Fruit fly (Drosophila melanogaster) whole organism, embryonic: Measurements from ENCODE around the gene dock.

Experiments used
- Ada2b ChIP-seq: fragments of 200-800 bp; sonication (Bioruptor generic); IDR thresholded peaks from 2 replicates; pipeline ENCODE4 v1.3.6; 2022; ENCODE audit warnings: missing biosample characterization, missing genetic modification characterization
- Asciz ChIP-seq: fragments of 200-800 bp; sonication (Bioruptor generic); optimal IDR thresholded peaks from 2 replicates; lab custom pipeline; 2017; ENCODE audit warnings: missing biosample characterization, mild to moderate bottlenecking, missing genetic modification characterization, missing genetic modification reagents
- BEAF-32 ChIP-seq: fragments of 200-800 bp; sonication (Bioruptor generic); optimal IDR thresholded peaks from 3 replicates; lab custom pipeline; 2017; ENCODE audit warnings: missing biosample characterization, missing genetic modification characterization, mild to moderate bottlenecking, moderate library complexity, missing genetic modification reagents
- CG10147 ChIP-seq: fragments of 200-800 bp; sonication (Bioruptor generic); optimal IDR thresholded peaks from 2 replicates; lab custom pipeline; 2019; ENCODE audit warnings: missing biosample characterization, mild to moderate bottlenecking, missing genetic modification characterization, moderate library complexity
- CG11560 ChIP-seq: fragments of 200-800 bp; sonication (Bioruptor generic); IDR thresholded peaks from 3 replicates; pipeline ENCODE4 v1.3.6; 2022; ENCODE audit warnings: missing biosample characterization, missing genetic modification characterization
- CG1233 ChIP-seq: fragments of 200-800 bp; sonication (Bioruptor generic); optimal IDR thresholded peaks from 4 replicates; lab custom pipeline; 2018; ENCODE audit warnings: missing biosample characterization, mild to moderate bottlenecking, missing genetic modification characterization
- CG13287 ChIP-seq: fragments of 200-800 bp; sonication (Bioruptor generic); IDR thresholded peaks from 2 replicates; pipeline ENCODE4 v1.3.6; 2022; ENCODE audit warnings: missing biosample characterization, missing genetic modification characterization; ENCODE audit not compliant: partially characterized antibody
- CG15514 ChIP-seq: fragments of 200-800 bp; sonication (Bioruptor generic); optimal IDR thresholded peaks from 3 replicates; lab custom pipeline; 2017; ENCODE audit warnings: missing biosample characterization, missing genetic modification characterization, mild to moderate bottlenecking, moderate library complexity, missing genetic modification reagents
- CG15696 ChIP-seq: fragments of 200-800 bp; sonication (Bioruptor generic); optimal IDR thresholded peaks from 2 replicates; lab custom pipeline; 2019; ENCODE audit warnings: missing biosample characterization, mild to moderate bottlenecking, missing genetic modification characterization, moderate library complexity
- CG17359 ChIP-seq: fragments of 200-800 bp; sonication (Bioruptor generic); optimal IDR thresholded peaks from 3 replicates; lab custom pipeline; 2018; ENCODE audit warnings: missing biosample characterization, mild to moderate bottlenecking, missing genetic modification characterization, moderate library complexity
- CG18476 ChIP-seq: fragments of 200-800 bp; sonication (Bioruptor generic); optimal IDR thresholded peaks from 2 replicates; lab custom pipeline; 2016; ENCODE audit warnings: missing biosample characterization, mild to moderate bottlenecking, missing genetic modification characterization
- CG2712 ChIP-seq: fragments of 200-800 bp; optimal IDR thresholded peaks from 3 replicates; lab custom pipeline; 2019; ENCODE audit warnings: missing biosample characterization, mild to moderate bottlenecking, missing genetic modification characterization, moderate library complexity
- CG2875 ChIP-seq: fragments of 200-800 bp; sonication (Bioruptor generic); optimal IDR thresholded peaks from 2 replicates; lab custom pipeline; 2017; ENCODE audit warnings: missing biosample characterization, mild to moderate bottlenecking, missing genetic modification characterization, missing genetic modification reagents
- CG30431 ChIP-seq: fragments of 200-800 bp; sonication (Bioruptor generic); optimal IDR thresholded peaks from 2 replicates; lab custom pipeline; 2017; ENCODE audit warnings: missing biosample characterization, missing genetic modification characterization
- CG42726 ChIP-seq: fragments of 200-800 bp; sonication (Bioruptor generic); IDR thresholded peaks from 2 replicates; pipeline ENCODE4 v1.3.6; 2022; ENCODE audit warnings: missing biosample characterization, missing genetic modification characterization; ENCODE audit not compliant: partially characterized antibody
- CG6683 ChIP-seq: fragments of 200-800 bp; sonication (Bioruptor generic); optimal IDR thresholded peaks from 2 replicates; lab custom pipeline; 2017; ENCODE audit warnings: missing biosample characterization, mild to moderate bottlenecking, missing genetic modification characterization, missing genetic modification reagents
- CG8089 ChIP-seq: fragments of 200-800 bp; sonication (Bioruptor generic); optimal IDR thresholded peaks from 3 replicates; lab custom pipeline; 2016; ENCODE audit warnings: missing biosample characterization, missing genetic modification characterization
- Ets65A ChIP-seq: fragments of 200-800 bp; sonication (Bioruptor generic); peaks from one replicate; lab custom pipeline; 2016; ENCODE audit warnings: missing biosample characterization, missing genetic modification characterization
- Gsc ChIP-seq: fragments of 200-800 bp; sonication (Bioruptor generic); IDR thresholded peaks from 2 replicates; pipeline ENCODE4 v1.3.6; 2022; ENCODE audit warnings: missing biosample characterization, missing genetic modification characterization
- Hr39 ChIP-seq: fragments of >200 bp; optimal IDR thresholded peaks from 2 replicates; lab custom pipeline; 2017
- Hsf ChIP-seq: fragments of 200-800 bp; sonication (Bioruptor generic); optimal IDR thresholded peaks from 3 replicates; lab custom pipeline; 2016; ENCODE audit warnings: missing biosample characterization, missing genetic modification characterization
- MTF-1 ChIP-seq: fragments of 200-800 bp; sonication (Bioruptor generic); optimal IDR thresholded peaks from 2 replicates; lab custom pipeline; 2018; ENCODE audit warnings: missing biosample characterization, mild to moderate bottlenecking, missing genetic modification characterization, borderline replicate concordance
- Mrtf ChIP-seq: fragments of 200-800 bp; sonication (Bioruptor generic); IDR thresholded peaks from 3 replicates; pipeline ENCODE4 v1.3.6; 2022; ENCODE audit warnings: missing biosample characterization, missing genetic modification characterization
- Ravus ChIP-seq: fragments of 200-800 bp; sonication (Bioruptor generic); IDR thresholded peaks from 2 replicates; pipeline ENCODE4 v1.3.6; 2022; ENCODE audit warnings: missing biosample characterization, missing genetic modification characterization
- Sox100B ChIP-seq: fragments of 200-800 bp; sonication (Bioruptor generic); optimal IDR thresholded peaks from 3 replicates; lab custom pipeline; 2018; ENCODE audit warnings: missing biosample characterization, mild to moderate bottlenecking, missing genetic modification characterization
- ase ChIP-seq: fragments of 200-800 bp; sonication (Bioruptor generic); IDR thresholded peaks from 3 replicates; pipeline ENCODE4 v1.3.6; 2022; ENCODE audit warnings: missing biosample characterization, missing genetic modification characterization
- az2 ChIP-seq: fragments of 200-800 bp; sonication (Bioruptor generic); optimal IDR thresholded peaks from 3 replicates; lab custom pipeline; 2016; ENCODE audit warnings: missing biosample characterization, missing genetic modification characterization
- dati ChIP-seq: fragments of 200-800 bp; sonication (Bioruptor generic); IDR thresholded peaks from 2 replicates; pipeline ENCODE4 v1.3.6; 2022; ENCODE audit warnings: missing biosample characterization, missing genetic modification characterization
- exex ChIP-seq: fragments of 200-800 bp; sonication (Bioruptor generic); optimal IDR thresholded peaks from 4 replicates; lab custom pipeline; 2018; ENCODE audit warnings: missing biosample characterization, mild to moderate bottlenecking, missing genetic modification characterization, moderate library complexity
- gsb-n ChIP-seq: fragments of 200-800 bp; sonication (Bioruptor generic); optimal IDR thresholded peaks from 3 replicates; lab custom pipeline; 2018; ENCODE audit warnings: missing biosample characterization, mild to moderate bottlenecking, missing genetic modification characterization
- hb ChIP-seq: fragments of 200-800 bp; sonication (Bioruptor generic); IDR thresholded peaks from 3 replicates; pipeline ENCODE4 v1.3.6; 2022; ENCODE audit warnings: missing biosample characterization, missing genetic modification characterization; ENCODE audit not compliant: partially characterized antibody
- her ChIP-seq: fragments of 200-800 bp; sonication (Bioruptor generic); optimal IDR thresholded peaks from 2 replicates; lab custom pipeline; 2016; ENCODE audit warnings: missing biosample characterization, missing genetic modification characterization
- ind ChIP-seq: fragments of 200-800 bp; sonication (Bioruptor generic); optimal IDR thresholded peaks from 3 replicates; lab custom pipeline; 2016; ENCODE audit warnings: missing biosample characterization, missing genetic modification characterization
- lab ChIP-seq: fragments of 200-800 bp; sonication (Bioruptor generic); optimal IDR thresholded peaks from 3 replicates; lab custom pipeline; 2017; ENCODE audit warnings: missing biosample characterization, missing genetic modification characterization, mild to moderate bottlenecking, moderate library complexity, missing genetic modification reagents
- lilli ChIP-seq: fragments of 200-800 bp; sonication (Bioruptor generic); optimal IDR thresholded peaks from 3 replicates; lab custom pipeline; 2016; ENCODE audit warnings: missing biosample characterization, missing genetic modification characterization
- nerfin-1 ChIP-seq: fragments of 200-800 bp; sonication (Bioruptor generic); optimal IDR thresholded peaks from 3 replicates; lab custom pipeline; 2019; ENCODE audit warnings: missing biosample characterization, mild to moderate bottlenecking, missing genetic modification characterization, moderate library complexity
- pzg ChIP-seq: fragments of 200-800 bp; sonication (Bioruptor generic); optimal IDR thresholded peaks from 3 replicates; lab custom pipeline; 2018; ENCODE audit warnings: missing biosample characterization, mild to moderate bottlenecking, missing genetic modification characterization, moderate library complexity
- repo ChIP-seq: fragments of 200-800 bp; sonication (Bioruptor generic); optimal IDR thresholded peaks from 2 replicates; lab custom pipeline; 2016; ENCODE audit warnings: missing biosample characterization, missing genetic modification characterization
- sisA ChIP-seq: fragments of 200-800 bp; sonication (Bioruptor generic); IDR thresholded peaks from 2 replicates; pipeline ENCODE4 v1.3.6; 2022; ENCODE audit warnings: missing biosample characterization, missing genetic modification characterization
- sug ChIP-seq: fragments of 200-800 bp; optimal IDR thresholded peaks from 2 replicates; lab custom pipeline; 2019; ENCODE audit warnings: missing biosample characterization, mild to moderate bottlenecking, missing genetic modification characterization, moderate library complexity
- tll ChIP-seq, 2 experiments: fragments of 200-800 bp in 1 of 2; fragments of >200 bp in 1 of 2; sonication (Bioruptor generic) in 1 of 2; optimal IDR thresholded peaks; 2 replicates each; lab custom pipeline; 2017 to 2019; ENCODE audit warnings: missing biosample characterization in 2 of 2, missing genetic modification characterization in 2 of 2, mild to moderate bottlenecking in 1 of 2, moderate library complexity in 1 of 2
- unpg ChIP-seq: fragments of 200-800 bp; sonication (Bioruptor generic); optimal IDR thresholded peaks from 3 replicates; lab custom pipeline; 2018; ENCODE audit warnings: missing biosample characterization, mild to moderate bottlenecking, missing genetic modification characterization, moderate library complexity
- zfh2 ChIP-seq: fragments of 200-800 bp; sonication (Bioruptor generic); optimal IDR thresholded peaks from 2 replicates; lab custom pipeline; 2016; ENCODE audit warnings: missing biosample characterization, missing genetic modification characterization

The dock gene

DNA sequence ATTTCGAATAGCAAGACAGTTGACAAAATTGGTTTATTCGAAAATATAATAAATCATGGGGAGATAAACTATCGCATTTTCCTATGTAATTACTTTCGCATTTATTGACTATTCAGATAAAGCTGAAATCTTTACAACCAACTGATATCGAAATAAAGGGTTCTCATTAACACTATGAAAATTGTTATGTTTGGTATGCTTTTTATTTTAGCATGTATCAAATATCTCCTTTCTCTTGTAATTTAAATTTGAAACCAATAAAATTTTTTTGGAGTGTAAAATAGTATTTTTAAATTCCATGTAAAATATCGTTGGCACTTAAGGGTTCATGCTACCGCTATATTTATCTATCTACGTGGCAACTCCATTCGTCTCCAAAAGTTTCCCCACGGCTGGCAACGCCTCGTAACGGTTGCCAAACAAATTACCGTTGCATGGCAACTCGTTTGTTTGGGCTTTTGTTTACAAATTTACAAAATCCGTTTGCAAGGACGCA is 29.3 kb downstream of the dock start, which contains the start of gene CG13949 (continued):
- TF ChIP-seq unpg (GFP tag; lab: Kevin White, UChicago), result peak; percentile 70
- peak; percentile 22 for TF ChIP-seq CG2875
- peak; percentile 89 for TF ChIP-seq Ets65A
- TF ChIP-seq ind (GFP tag; lab: Kevin White, UChicago), result peak; percentile 50
- TF ChIP-seq CG11560 (tag; lab: Robert Waterston, UW), result 0 out of 3 replicates have a peak, but pooled peaks have one; percentile 47
- no peak for TF ChIP-seq Hr39 (lab: Kevin White, UChicago)
- no peak for TF ChIP-seq Gsc
- TF ChIP-seq lab (GFP tag; lab: Kevin White, UChicago), result peak; percentile 85
- peak; percentile 44 for TF ChIP-seq sug (tag; lab: Kevin White, UChicago)
- peak; percentile 44 for TF ChIP-seq CG10147
- peak; percentile 56 for TF ChIP-seq az2 (GFP tag; lab: Kevin White, UChicago)
- peak; percentile 15 for TF ChIP-seq Sox100B (GFP tag; lab: Kevin White, UChicago)
- TF ChIP-seq CG15696, result peak; percentile 15
- peak; percentile 71; the same call in 2 of the 3 replicates for TF ChIP-seq ase (GFP tag; lab: Robert Waterston, UW)
- TF ChIP-seq tll (GFP tag; optimal IDR thresholded peaks at IDR 0.05; lab: Kevin White, UChicago), result no peak
- peak; percentile 70; the same call in 2 of the 3 replicates for TF ChIP-seq Mrtf (GFP tag; lab: Robert Waterston, UW)
- peak; percentile 59 for TF ChIP-seq sisA
- no peak for TF ChIP-seq MTF-1 (GFP tag; lab: Kevin White, UChicago)
- TF ChIP-seq CG2712 (tag; lab: Kevin White, UChicago), result peak; percentile 70
- peak; percentile 38 for TF ChIP-seq gsb-n
- peak; percentile 35 for TF ChIP-seq Ravus
- peak; percentile 73; the same call in 1 of the 2 replicates for TF ChIP-seq Ada2b (GFP tag; lab: Robert Waterston, UW)
- TF ChIP-seq CG42726, result peak; percentile 47; the same call in 1 of the 2 replicates
- TF ChIP-seq CG6683 (GFP tag; lab: Kevin White, UChicago), result no peak
- TF ChIP-seq her, result peak; percentile 58
- TF ChIP-seq nerfin-1 (tag; lab: Kevin White, UChicago), result peak; percentile 43
- peak; percentile 63 for TF ChIP-seq lilli (GFP tag; lab: Kevin White, UChicago)
- peak; percentile 70 for TF ChIP-seq CG15514 (GFP tag; lab: Kevin White, UChicago)
- TF ChIP-seq CG1233 (GFP tag; lab: Kevin White, UChicago), result peak; percentile 46
- TF ChIP-seq repo (GFP tag; lab: Kevin White, UChicago), result no peak
- peak; percentile 98 for TF ChIP-seq exex (tag; lab: Kevin White, UChicago)
- TF ChIP-seq Asciz, result peak; percentile 32
- TF ChIP-seq CG17359 (tag; lab: Kevin White, UChicago), result peak; percentile 62
- peak; percentile 60; the same call in 1 of the 2 replicates for TF ChIP-seq dati
- no peak for TF ChIP-seq CG30431
- no peak for TF ChIP-seq hb
- peak; percentile 57 for TF ChIP-seq zfh2
- TF ChIP-seq Hsf, result peak; percentile 64
- no peak for TF ChIP-seq CG8089
- peak; percentile 66 for TF ChIP-seq CG13287 (GFP tag; lab: Robert Waterston, UW)
- no peak for TF ChIP-seq CG18476 (GFP tag; lab: Kevin White, UChicago)
- peak; percentile 55 for TF ChIP-seq pzg
- peak; percentile 65 for TF ChIP-seq BEAF-32 (GFP tag; lab: Kevin White, UChicago)
